Worm (Caenorhabditis elegans) whole organism, midembryonic: Measurements from ENCODE around the gene nlp-57.

ENCODE experiments used
- T22C8.4 ChIP-seq: fragments of 200-800 bp; sonication (Bioruptor generic); IDR thresholded peaks from 2 replicates; pipeline ENCODE4 v1.3.6; 2022; ENCODE audit warnings: missing genetic modification characterization, missing compliant biosample characterization
- cog-1 ChIP-seq: sonication (generic microtip); optimal IDR thresholded peaks from 2 replicates; lab custom pipeline; 2016; ENCODE audit warnings: missing genetic modification characterization, missing compliant biosample characterization
- flt-1 ChIP-seq: fragments of 200-800 bp; sonication (Bioruptor generic); IDR thresholded peaks from 2 replicates; pipeline ENCODE4 v1.3.6; 2022; ENCODE audit warnings: missing genetic modification characterization, missing compliant biosample characterization
- klf-2 ChIP-seq: fragments of 200-800 bp; sonication (Bioruptor generic); conservative IDR thresholded peaks from 2 replicates; pipeline ENCODE4 v1.3.6; 2022; ENCODE audit warnings: missing genetic modification reagents, missing genetic modification characterization, missing compliant biosample characterization
- med-1 ChIP-seq: sonication (generic microtip); optimal IDR thresholded peaks from 2 replicates; lab custom pipeline; 2017; ENCODE audit warnings: missing genetic modification characterization, mild to moderate bottlenecking, missing compliant biosample characterization, antibody characterized with exemption, missing genetic modification reagents; ENCODE audit not compliant: insufficient read depth
- ref-1 ChIP-seq: fragments of 200-800 bp; sonication (Bioruptor generic); conservative IDR thresholded peaks from 2 replicates; pipeline ENCODE4 v1.3.6; 2022; ENCODE audit warnings: missing genetic modification reagents, missing genetic modification characterization, missing compliant biosample characterization
- tab-1 ChIP-seq: fragments of 200-800 bp; sonication (Bioruptor generic); IDR thresholded peaks from 2 replicates; pipeline ENCODE4 v1.3.6; 2022; ENCODE audit warnings: missing genetic modification characterization, missing compliant biosample characterization
- ztf-23 ChIP-seq: fragments of 200-800 bp; sonication (Bioruptor generic); IDR thresholded peaks from 2 replicates; pipeline ENCODE4 v1.3.6; 2022; ENCODE audit warnings: missing genetic modification reagents, missing genetic modification characterization, missing compliant biosample characterization
- ztf-29 ChIP-seq: fragments of 200-800 bp; sonication (Bioruptor generic); IDR thresholded peaks from 2 replicates; pipeline ENCODE4 v1.3.6; 2022; ENCODE audit warnings: missing genetic modification reagents, missing genetic modification characterization, missing compliant biosample characterization

ce11 chrX:11351288-11351687, 34.4 kb downstream of the nlp-57 start:
- TF ChIP-seq flt-1 (GFP tag; lab: Robert Waterston, UW) (no peak), cog-1 (tag; lab: Kevin White, UChicago) (no peak), ref-1 (no peak), ztf-23 (GFP tag; lab: Robert Waterston, UW) (no peak), tab-1 (GFP tag; lab: Robert Waterston, UW) (no peak), ztf-29 (GFP tag; lab: Robert Waterston, UW) (no peak), klf-2 (GFP tag; lab: Robert Waterston, UW) (no peak), med-1 (GFP tag; lab: Kevin White, UChicago) (no peak), T22C8.4 (GFP tag; lab: Robert Waterston, UW) (no peak)
